Fruit fly (Drosophila melanogaster) whole organism: ENCODE measurements around the gene mtd.

Experiments
- CG8478 ChIP-seq: fragments of >200 bp; optimal IDR thresholded peaks from 2 replicates; lab custom pipeline; 2018; ENCODE audit warnings: inconsistent platforms
- Dll ChIP-seq: fragments of >200 bp; optimal IDR thresholded peaks from 2 replicates; lab custom pipeline; 2017
- EcR ChIP-seq, 2 experiments: fragments of >200 bp; optimal IDR thresholded peaks; 2 replicates each; lab custom pipeline; 2017; ENCODE audit warnings: missing biosample characterization in 2 of 2, missing genetic modification characterization in 2 of 2, missing genetic modification reagents in 2 of 2
- pan ChIP-seq: fragments of >200 bp; optimal IDR thresholded peaks from 2 replicates; lab custom pipeline; 2017
- psq ChIP-seq: fragments of >200 bp; optimal IDR thresholded peaks from 2 replicates; lab custom pipeline; 2017
- usp ChIP-seq: fragments of >200 bp; optimal IDR thresholded peaks from 2 replicates; lab custom pipeline; 2017; ENCODE audit warnings: missing biosample characterization, missing genetic modification characterization, mixed read lengths

dm6 chr3R:5281094-5281493 is 69.1 kb downstream of the mtd start:
- TF ChIP-seq CG8478 (no peak), psq (lab: Kevin White, UChicago) (no peak), EcR (GFP tag; optimal IDR thresholded peaks at IDR 0.05; lab: Kevin White, UChicago) (no peak), pan (lab: Kevin White, UChicago) (peak; percentile 53), usp (GFP tag; lab: Kevin White, UChicago) (no peak), Dll (lab: Kevin White, UChicago) (no peak)
